Fruit fly (Drosophila melanogaster) Kc167 (cell line): ENCODE measurements around the gene CG34409.

ENCODE experiments used
- Myc ChIP-seq: fragments of >200 bp; optimal IDR thresholded peaks from 2 replicates; lab custom pipeline; 2017; ENCODE audit warnings: missing external identifiers
- Sin3A ChIP-seq: fragments of >200 bp; optimal IDR thresholded peaks from 2 replicates; lab custom pipeline; 2018; ENCODE audit warnings: missing external identifiers
- h ChIP-seq: fragments of >200 bp; optimal IDR thresholded peaks from 3 replicates; lab custom pipeline; 2018; ENCODE audit warnings: missing external identifiers
- insv ChIP-seq: fragments of >200 bp; optimal IDR thresholded peaks from 3 replicates; lab custom pipeline; 2018; ENCODE audit warnings: missing external identifiers
- psq ChIP-seq: fragments of >200 bp; optimal IDR thresholded peaks from 2 replicates; lab custom pipeline; 2017; ENCODE audit warnings: missing external identifiers
- ttk ChIP-seq: sonication (Bioruptor generic); optimal IDR thresholded peaks from 2 replicates; lab custom pipeline; 2017; ENCODE audit warnings: missing external identifiers

The CG34409 gene

DNA sequence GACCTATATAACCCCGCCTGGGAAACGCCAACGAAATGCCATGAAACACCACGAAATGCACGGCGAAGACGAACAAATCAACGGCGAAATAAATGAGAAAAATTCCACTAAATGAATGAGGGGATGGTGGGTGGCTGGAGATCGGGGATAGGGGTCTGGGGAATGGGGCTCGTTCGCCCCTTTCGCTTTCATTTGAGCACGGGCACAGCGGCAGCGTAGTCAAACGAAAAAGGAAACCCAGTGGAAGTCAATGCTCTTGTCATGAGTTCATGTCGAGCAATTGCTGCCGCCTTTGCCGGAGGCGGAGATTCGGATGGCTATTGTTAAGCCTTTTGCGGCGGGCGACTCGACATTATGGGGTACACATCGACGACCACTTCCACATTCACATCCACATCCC lies 42.9 kb downstream of the CG34409 start:
- no peak for TF ChIP-seq ttk (lab: Kevin White, UChicago)
- no peak for TF ChIP-seq insv (lab: Kevin White, UChicago)
- no peak for TF ChIP-seq Myc (lab: Kevin White, UChicago)
- TF ChIP-seq psq, result no peak
- no peak for TF ChIP-seq Sin3A (lab: Kevin White, UChicago)
- no peak for TF ChIP-seq h (lab: Kevin White, UChicago)

DNA sequence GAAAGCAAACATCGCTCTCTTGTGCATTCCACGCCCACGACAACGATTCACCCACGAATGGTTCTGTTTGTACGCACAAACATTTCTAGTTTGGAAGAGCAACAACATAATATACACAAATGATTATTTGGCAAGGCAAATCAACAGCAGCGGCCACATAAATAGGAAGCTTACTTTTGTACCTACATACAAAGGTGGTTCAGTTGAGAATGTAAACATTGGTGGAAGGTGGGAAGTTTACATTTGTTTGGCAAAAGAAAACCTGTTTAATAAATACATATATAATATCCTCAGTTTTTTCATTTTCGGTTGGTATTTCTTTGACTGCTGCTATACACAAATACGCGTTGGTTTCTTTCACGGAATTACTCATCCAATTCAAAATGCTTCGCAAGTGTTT lies 43.6 kb downstream of the CG34409 start:
- TF ChIP-seq Sin3A (lab: Kevin White, UChicago), result no peak
- TF ChIP-seq Myc (lab: Kevin White, UChicago), result no peak
- no peak for TF ChIP-seq ttk (lab: Kevin White, UChicago)
- TF ChIP-seq psq, result no peak
- TF ChIP-seq insv (lab: Kevin White, UChicago), result no peak
- TF ChIP-seq h (lab: Kevin White, UChicago), result no peak

DNA sequence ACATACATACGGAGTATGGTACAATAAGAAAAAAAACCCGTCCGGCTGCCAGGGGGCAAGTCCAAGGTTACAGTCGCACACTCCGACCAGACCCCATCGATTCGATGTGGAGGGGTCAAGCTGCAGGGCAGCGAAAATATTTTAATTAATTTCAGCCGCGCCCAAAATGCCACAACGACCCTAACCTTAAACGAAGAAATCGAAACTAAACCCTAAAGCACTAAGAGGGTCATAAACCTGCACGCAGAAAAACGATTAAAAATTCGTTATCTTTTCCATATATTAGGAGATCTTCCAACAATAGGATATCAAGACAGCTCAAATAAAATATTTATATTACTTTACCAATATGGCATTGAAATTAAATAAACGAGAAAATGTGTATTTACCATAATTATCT lies 44.3 kb downstream of the CG34409 start:
- no peak for TF ChIP-seq psq
- TF ChIP-seq Myc (lab: Kevin White, UChicago), result no peak
- no peak for TF ChIP-seq ttk (lab: Kevin White, UChicago)
- no peak for TF ChIP-seq Sin3A (lab: Kevin White, UChicago)
- TF ChIP-seq h (lab: Kevin White, UChicago), result no peak
- TF ChIP-seq insv (lab: Kevin White, UChicago), result no peak

DNA sequence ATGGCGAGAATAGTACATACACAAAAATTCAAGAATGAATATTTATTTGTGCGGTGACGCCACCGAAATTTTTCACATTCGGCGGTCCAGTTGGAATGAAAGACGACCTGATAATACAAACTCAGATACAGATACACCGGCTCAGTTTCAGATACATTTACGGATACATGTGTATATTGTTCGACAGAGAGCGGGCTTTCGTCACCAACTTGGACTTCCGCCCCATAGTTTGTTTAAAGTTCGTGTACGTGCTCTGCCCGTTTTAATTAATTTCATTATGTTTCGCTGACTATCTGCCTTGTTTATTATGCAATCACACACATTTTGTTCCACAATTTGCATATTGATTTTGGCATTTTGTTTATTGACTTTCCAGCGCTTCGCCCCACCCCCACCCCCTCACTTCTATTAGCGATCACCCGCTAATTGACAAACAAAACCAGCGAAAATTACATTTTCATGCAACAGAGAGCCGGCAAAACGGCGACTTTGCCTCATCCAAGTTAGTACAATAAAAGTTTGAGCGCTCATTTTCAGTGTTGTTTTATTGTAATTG lies 44.9 kb downstream of the CG34409 start:
- TF ChIP-seq h (lab: Kevin White, UChicago) (no peak), ttk (lab: Kevin White, UChicago) (no peak), insv (lab: Kevin White, UChicago) (no peak), Myc (lab: Kevin White, UChicago) (no peak), Sin3A (lab: Kevin White, UChicago) (no peak), psq (no peak)

DNA sequence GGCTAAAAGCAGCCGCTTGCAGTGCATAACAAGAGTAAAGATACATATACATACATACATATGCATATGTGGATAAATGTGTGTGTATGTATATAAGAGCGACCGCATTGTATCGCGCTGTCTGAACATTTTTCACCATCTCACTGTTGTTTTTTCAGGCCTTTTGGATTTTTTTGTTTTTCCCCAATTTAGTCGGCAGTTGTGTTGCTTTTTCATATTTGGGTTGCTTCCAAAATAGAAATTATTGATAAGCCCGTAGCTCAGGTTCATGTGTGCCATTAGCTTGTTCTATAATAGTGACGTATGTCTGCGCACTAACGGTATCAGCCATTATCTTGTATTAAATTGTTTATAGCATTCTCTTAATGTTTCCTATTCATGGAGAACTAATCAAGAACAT lies 45.7 kb downstream of the CG34409 start:
- no peak for TF ChIP-seq ttk (lab: Kevin White, UChicago)
- TF ChIP-seq Sin3A (lab: Kevin White, UChicago), result no peak
- no peak for TF ChIP-seq h (lab: Kevin White, UChicago)
- no peak for TF ChIP-seq insv (lab: Kevin White, UChicago)
- no peak for TF ChIP-seq Myc (lab: Kevin White, UChicago)
- no peak for TF ChIP-seq psq

DNA sequence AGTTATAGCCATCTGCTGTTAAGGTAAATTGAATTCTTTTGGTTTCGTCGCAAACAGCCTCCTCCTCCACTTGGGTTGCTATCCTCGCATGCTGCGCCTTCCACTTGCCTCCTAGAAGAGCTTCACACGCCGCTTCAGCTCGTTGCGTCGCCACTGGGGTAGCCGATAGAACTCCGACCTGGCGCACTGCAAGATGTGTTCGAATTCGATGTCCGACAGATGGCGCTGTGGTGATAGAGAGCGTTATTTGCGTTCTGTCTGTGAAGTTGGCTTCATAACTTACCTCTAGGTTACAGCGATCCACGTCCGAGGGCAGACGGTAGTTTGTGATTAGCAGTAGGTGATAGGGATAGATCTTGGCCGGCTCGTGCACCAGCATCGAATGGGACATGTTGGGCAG lies 51.2 kb downstream of the CG34409 start:
- TF ChIP-seq ttk (lab: Kevin White, UChicago) (no peak), psq (no peak), insv (lab: Kevin White, UChicago) (no peak), h (lab: Kevin White, UChicago) (no peak), Myc (lab: Kevin White, UChicago) (no peak), Sin3A (lab: Kevin White, UChicago) (no peak)
